Worm (Caenorhabditis elegans): ENCODE data around the gene gegf-1.

DNA sequence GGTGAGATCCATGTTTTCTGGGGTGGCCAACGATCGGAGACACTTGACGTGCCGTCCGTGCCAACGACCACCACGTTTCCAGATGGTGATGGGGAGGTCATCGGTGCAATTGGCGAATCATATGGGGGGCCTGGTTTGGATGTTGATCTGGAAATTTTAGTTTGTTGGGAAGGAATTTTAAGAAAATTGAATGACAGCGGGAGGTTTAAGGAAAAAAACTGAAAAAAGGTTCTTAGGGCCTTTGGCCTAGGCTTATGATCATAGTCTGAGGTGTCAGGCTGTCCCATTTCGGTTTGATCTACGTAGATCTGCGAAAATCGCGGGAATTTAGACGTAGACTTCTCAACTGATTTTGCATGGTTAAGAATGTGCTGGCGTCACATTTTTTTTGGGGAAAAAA, 9.9 kb downstream of the gegf-1 start, which contains the start of gene col-99:
- TF ChIP-seq lsy-2 (tag; optimal IDR thresholded peaks at IDR 0.05) (no peak), ztf-1 (GFP tag; conservative IDR thresholded peaks at IDR 0.05) (no peak)

Data from whole organism, L2 larva.